Worm (Caenorhabditis elegans) whole organism, L4/young adult: ENCODE results near the gene F01F1.3.

Experiments
- dao-5 ChIP-seq: sonication (generic microtip); optimal IDR thresholded peaks from 2 replicates; lab custom pipeline; 2016; ENCODE audit warnings: missing genotype, missing genetic modification characterization, moderate library complexity, missing compliant biosample characterization
- him-1 ChIP-seq: sonication (generic microtip); optimal IDR thresholded peaks from 2 replicates; lab custom pipeline; 2016; ENCODE audit warnings: missing genotype, missing genetic modification reagents, missing genetic modification characterization, missing compliant biosample characterization

DNA sequence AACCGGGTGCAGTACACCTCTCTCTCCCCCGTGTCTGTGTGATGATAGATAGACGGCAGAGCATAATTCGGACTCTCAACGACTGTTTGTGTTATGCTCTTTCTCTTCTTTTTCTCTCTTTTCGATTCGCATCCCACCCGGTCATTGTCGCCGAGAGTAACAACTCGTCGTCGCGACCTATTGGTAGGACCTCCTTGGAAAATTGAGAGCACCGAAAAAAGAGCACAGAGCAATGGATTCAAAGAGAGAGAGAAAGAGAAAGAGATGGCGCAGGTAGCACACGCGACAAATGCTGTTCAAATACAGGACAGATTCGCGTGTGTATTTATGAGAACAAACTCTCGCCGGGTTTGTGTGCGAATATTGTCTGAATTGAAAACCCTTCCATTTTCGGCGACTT is 28.1 kb upstream of the F01F1.3 start:
- TF ChIP-seq him-1 (tag; lab: Kevin White, UChicago): no peak
- no peak for TF ChIP-seq dao-5 (tag; lab: Kevin White, UChicago)
